Worm (Caenorhabditis elegans): ENCODE results near the gene grl-19.

Gene grl-19

ce11 chrIV:294737-295136, 42.4 kb upstream of the grl-19 start:
- peak; percentile 25 for TF ChIP-seq duxl-1 (tag; optimal IDR thresholded peaks at IDR 0.05; ENCODE audit: poor library complexity)
- TF ChIP-seq skn-1 (tag; optimal IDR thresholded peaks at IDR 0.05) = no peak
- TF ChIP-seq ctbp-1 (GFP tag; IDR thresholded peaks at IDR 0.05) = no peak
- TF ChIP-seq nhr-42 (GFP tag; IDR thresholded peaks at IDR 0.05) = no peak
- no peak for TF ChIP-seq cey-2 (tag; optimal IDR thresholded peaks at IDR 0.05; ENCODE audit: borderline replicate concordance, insufficient read depth)
- 0 out of 2 replicates have a peak, but pooled peaks have one; percentile 12 for TF ChIP-seq ceh-20 (GFP tag; IDR thresholded peaks at IDR 0.05)
- TF ChIP-seq lin-39 (tag; optimal IDR thresholded peaks at IDR 0.05) = no peak
- no peak for TF ChIP-seq set-16 (GFP tag; IDR thresholded peaks at IDR 0.05)
- TF ChIP-seq ceh-62 (tag; optimal IDR thresholded peaks at IDR 0.05) = no peak
- TF ChIP-seq jun-1 (tag; optimal IDR thresholded peaks at IDR 0.05) = no peak
- TF ChIP-seq arid-1 (GFP tag; conservative IDR thresholded peaks at IDR 0.05) = no peak
- TF ChIP-seq ztf-7 (tag; optimal IDR thresholded peaks at IDR 0.05) = no peak
- TF ChIP-seq dmd-9 (GFP tag; IDR thresholded peaks at IDR 0.05) = no peak
- TF ChIP-seq spr-1 (tag; optimal IDR thresholded peaks at IDR 0.05) = no peak
- TF ChIP-seq ama-1 (optimal IDR thresholded peaks at IDR 0.05) = no peak
- TF ChIP-seq mxl-3 (GFP tag; optimal IDR thresholded peaks at IDR 0.05) = peak; percentile 46
- peak; percentile 30 for TF ChIP-seq hlh-11 (tag; optimal IDR thresholded peaks at IDR 0.05)
- TF ChIP-seq ceh-28 (tag; optimal IDR thresholded peaks at IDR 0.05) = no peak
- 0 out of 2 replicates have a peak, but pooled peaks have one; percentile 31 for TF ChIP-seq dmd-8 (GFP tag; IDR thresholded peaks at IDR 0.05)
- no peak for TF ChIP-seq daf-8 (GFP tag; IDR thresholded peaks at IDR 0.05)
- TF ChIP-seq unc-39 (tag; optimal IDR thresholded peaks at IDR 0.05) = no peak
- no peak for TF ChIP-seq ZK337.2 (GFP tag; IDR thresholded peaks at IDR 0.05)
- no peak for TF ChIP-seq F26F4.8 (GFP tag; conservative IDR thresholded peaks at IDR 0.05)
- TF ChIP-seq hlh-30 (tag; optimal IDR thresholded peaks at IDR 0.05; ENCODE audit: insufficient read depth) = peak; percentile 35
- no peak for TF ChIP-seq lir-3 (tag; optimal IDR thresholded peaks at IDR 0.05)
- peak; percentile 28; the same call in 1 of the 2 replicates for TF ChIP-seq T26A8.4 (GFP tag; IDR thresholded peaks at IDR 0.05)
- no peak for TF ChIP-seq zag-1 (tag; optimal IDR thresholded peaks at IDR 0.05)
- TF ChIP-seq dpl-1 (GFP tag; optimal IDR thresholded peaks at IDR 0.05) = no peak
- TF ChIP-seq ceh-32 (tag; optimal IDR thresholded peaks at IDR 0.05; ENCODE audit: poor library complexity) = no peak
- no peak for TF ChIP-seq lin-13 (GFP tag; optimal IDR thresholded peaks at IDR 0.05)
- TF ChIP-seq mes-2 (tag; optimal IDR thresholded peaks at IDR 0.05; ENCODE audit: poor library complexity, severe bottlenecking) = no peak
- no peak for TF ChIP-seq hif-1 (tag; optimal IDR thresholded peaks at IDR 0.05)
- TF ChIP-seq F49E8.2 (tag; optimal IDR thresholded peaks at IDR 0.05; ENCODE audit: borderline replicate concordance) = no peak
- no peak for TF ChIP-seq madf-5 (GFP tag; IDR thresholded peaks at IDR 0.05)
- no peak for TF ChIP-seq lin-38 (GFP tag; IDR thresholded peaks at IDR 0.05)
- TF ChIP-seq zip-11 (GFP tag; IDR thresholded peaks at IDR 0.05) = no peak
- no peak for TF ChIP-seq snpc-4 (tag; optimal IDR thresholded peaks at IDR 0.05)
- no peak for TF ChIP-seq lim-7 (GFP tag; IDR thresholded peaks at IDR 0.05)
- no peak for TF ChIP-seq tag-97 (GFP tag; IDR thresholded peaks at IDR 0.05)
- no peak for TF ChIP-seq ceh-44 (GFP tag; IDR thresholded peaks at IDR 0.05)
- no peak for TF ChIP-seq Y5F2A.4 (GFP tag; optimal IDR thresholded peaks at IDR 0.05)
- no peak for TF ChIP-seq F37D6.2 (tag; optimal IDR thresholded peaks at IDR 0.05)
- TF ChIP-seq mep-1 (tag; optimal IDR thresholded peaks at IDR 0.05) = no peak
- no peak for TF ChIP-seq rbr-2 (tag; optimal IDR thresholded peaks at IDR 0.05)
- TF ChIP-seq php-3 (GFP tag; IDR thresholded peaks at IDR 0.05) = 0 out of 2 replicates have a peak, but pooled peaks have one; percentile 12
- no peak for TF ChIP-seq nhr-6 (tag; optimal IDR thresholded peaks at IDR 0.05)
- no peak for TF ChIP-seq mdt-29 (GFP tag; IDR thresholded peaks at IDR 0.05)
- no peak for TF ChIP-seq zfp-2 (tag; optimal IDR thresholded peaks at IDR 0.05)
- no peak for TF ChIP-seq gei-8 (GFP tag; optimal IDR thresholded peaks at IDR 0.05)
- no peak for TF ChIP-seq daf-16 (GFP tag; optimal IDR thresholded peaks at IDR 0.05)
- TF ChIP-seq daf-16 (tag; optimal IDR thresholded peaks at IDR 0.05) = peak; percentile 20
- TF ChIP-seq nhr-48 (tag; optimal IDR thresholded peaks at IDR 0.05) = no peak
